Worm (Caenorhabditis elegans): ENCODE measurements around the gene grl-26.

Gene grl-26

DNA sequence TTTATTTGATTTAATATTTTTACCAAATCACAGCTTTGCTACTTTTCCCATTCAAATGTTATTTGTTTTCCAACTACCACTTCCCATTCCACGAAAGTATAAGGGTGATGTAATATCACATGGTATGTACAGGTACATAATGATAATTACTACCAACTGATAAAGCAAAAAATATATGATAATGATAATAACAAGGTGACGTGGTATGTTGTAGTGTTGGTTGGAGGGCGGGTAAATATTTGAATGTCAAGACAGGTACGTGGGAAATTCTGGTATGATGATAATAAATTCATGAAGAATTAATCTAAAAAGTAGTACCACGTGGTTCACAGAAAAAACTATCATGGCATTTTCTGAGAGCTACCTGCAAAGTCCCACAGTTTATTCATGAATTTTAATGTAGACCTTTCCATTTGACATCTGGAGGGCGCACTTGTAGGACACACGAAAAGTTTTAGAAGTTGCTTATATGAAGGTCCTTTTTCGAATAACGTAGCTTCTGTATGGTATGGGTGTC, 30.7 kb downstream of the grl-26 start (continued):
- TF ChIP-seq ztf-11 (tag; optimal IDR thresholded peaks at IDR 0.05) = no peak
- peak; percentile 50 for TF ChIP-seq gei-8 (GFP tag; optimal IDR thresholded peaks at IDR 0.05)
- TF ChIP-seq spr-3 (GFP tag; optimal IDR thresholded peaks at IDR 0.05) = no peak
- peak in 1 of 2 experiments; percentile 47 for TF ChIP-seq daf-16 (GFP tag; optimal IDR thresholded peaks at IDR 0.05)
- TF ChIP-seq daf-16 (tag; optimal IDR thresholded peaks at IDR 0.05) = peak; percentile 98
- peak; percentile 34 for TF ChIP-seq nhr-6 (tag; optimal IDR thresholded peaks at IDR 0.05)
- TF ChIP-seq hlh-30 (tag; optimal IDR thresholded peaks at IDR 0.05; ENCODE audit: insufficient read depth) = peak; percentile 64
- no peak for TF ChIP-seq madf-5 (GFP tag; IDR thresholded peaks at IDR 0.05)
- no peak for TF ChIP-seq mdt-29 (GFP tag; IDR thresholded peaks at IDR 0.05)
- peak; percentile 70 for TF ChIP-seq php-3 (GFP tag; IDR thresholded peaks at IDR 0.05)
- TF ChIP-seq unc-39 (tag; optimal IDR thresholded peaks at IDR 0.05) = no peak
- peak; percentile 74 for TF ChIP-seq dmd-6 (GFP tag; IDR thresholded peaks at IDR 0.05)
- peak; percentile 97 for TF ChIP-seq pqm-1 (tag; optimal IDR thresholded peaks at IDR 0.05)
- TF ChIP-seq ZK546.5 (tag; optimal IDR thresholded peaks at IDR 0.05) = no peak
- no peak for TF ChIP-seq lin-29 (GFP tag; IDR thresholded peaks at IDR 0.05)
- TF ChIP-seq ama-1 (optimal IDR thresholded peaks at IDR 0.05) = no peak
- peak; percentile 60 for TF ChIP-seq mxl-3 (GFP tag; optimal IDR thresholded peaks at IDR 0.05)
- 0 out of 2 replicates have a peak, but pooled peaks have one; percentile 30 for TF ChIP-seq lin-38 (GFP tag; IDR thresholded peaks at IDR 0.05)
- 0 out of 2 replicates have a peak, but pooled peaks have one; percentile 37 for TF ChIP-seq nhr-42 (GFP tag; IDR thresholded peaks at IDR 0.05)
- TF ChIP-seq lir-3 (tag; optimal IDR thresholded peaks at IDR 0.05) = no peak
- TF ChIP-seq jun-1 (tag; optimal IDR thresholded peaks at IDR 0.05) = peak; percentile 36
- TF ChIP-seq lin-1 (GFP tag; IDR thresholded peaks at IDR 0.05) = peak; percentile 23; the same call in 1 of the 2 replicates
- no peak for TF ChIP-seq zip-11 (GFP tag; IDR thresholded peaks at IDR 0.05)
- no peak for TF ChIP-seq lin-13 (GFP tag; optimal IDR thresholded peaks at IDR 0.05)
- no peak for TF ChIP-seq daf-19 (GFP tag; conservative IDR thresholded peaks at IDR 0.05)
- peak; percentile 49; the same call in 1 of the 2 replicates for TF ChIP-seq tra-1 (GFP tag; IDR thresholded peaks at IDR 0.05)
- peak in 1 of 2 experiments; percentile 71 for TF ChIP-seq mdl-1 (tag; optimal IDR thresholded peaks at IDR 0.05)
- peak; percentile 65; the same call in 1 of the 2 replicates for TF ChIP-seq zfp-3 (GFP tag; conservative IDR thresholded peaks at IDR 0.05)

- TF ChIP-seq mep-1 (tag; optimal IDR thresholded peaks at IDR 0.05) (no peak), lin-39 (tag; optimal IDR thresholded peaks at IDR 0.05) (no peak), nhr-42 (GFP tag; IDR thresholded peaks at IDR 0.05) (no peak), fos-1 (tag; optimal IDR thresholded peaks at IDR 0.05) (no peak), zip-11 (GFP tag; IDR thresholded peaks at IDR 0.05) (no peak), hmg-1.1 (GFP tag; IDR thresholded peaks at IDR 0.05) (no peak), zfp-3 (GFP tag; conservative IDR thresholded peaks at IDR 0.05) (no peak), ces-1 (GFP tag; optimal IDR thresholded peaks at IDR 0.05) (no peak), skn-1 (tag; optimal IDR thresholded peaks at IDR 0.05) (no peak), dve-1 (tag; optimal IDR thresholded peaks at IDR 0.05; ENCODE audit: insufficient read depth) (no peak)
These were observed 31.3 kb downstream of the grl-26 start, which contains the start of gene T21D12.7 for ce11 chrIV:291356-291755. Gene T21D12.7, minus strand, starts transcription at chrIV:291456.

DNA sequence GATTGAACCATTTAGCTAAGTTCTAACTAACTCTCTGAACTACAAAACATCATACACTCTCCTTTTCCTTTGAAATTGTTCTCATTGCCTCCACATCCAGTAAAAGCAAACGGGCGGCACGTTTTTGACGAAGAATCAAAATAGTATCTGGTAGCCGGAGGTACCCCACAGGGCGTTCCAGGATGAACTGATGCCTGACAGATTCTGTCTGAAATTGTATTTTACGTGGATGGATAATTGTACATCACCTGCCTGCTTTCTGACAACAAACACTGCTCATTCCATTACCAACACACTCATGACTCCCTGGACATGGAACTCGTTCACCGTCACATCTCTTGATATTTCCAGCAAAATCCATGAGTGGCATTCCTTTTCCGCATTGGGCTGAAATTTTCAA, 32.2 kb downstream of the grl-26 start:
- TF ChIP-seq madf-9 (GFP tag; conservative IDR thresholded peaks at IDR 0.05) (no peak), skn-1 (tag; optimal IDR thresholded peaks at IDR 0.05) (no peak), unc-62 (GFP tag; optimal IDR thresholded peaks at IDR 0.05 in 1 of 2) (peak in 1 of 2 experiments; percentile 89), unc-62 (tag; optimal IDR thresholded peaks at IDR 0.05) (no peak)
